Worm (Caenorhabditis elegans): ENCODE results near the gene F09G8.7.

Gene F09G8.7

DNA sequence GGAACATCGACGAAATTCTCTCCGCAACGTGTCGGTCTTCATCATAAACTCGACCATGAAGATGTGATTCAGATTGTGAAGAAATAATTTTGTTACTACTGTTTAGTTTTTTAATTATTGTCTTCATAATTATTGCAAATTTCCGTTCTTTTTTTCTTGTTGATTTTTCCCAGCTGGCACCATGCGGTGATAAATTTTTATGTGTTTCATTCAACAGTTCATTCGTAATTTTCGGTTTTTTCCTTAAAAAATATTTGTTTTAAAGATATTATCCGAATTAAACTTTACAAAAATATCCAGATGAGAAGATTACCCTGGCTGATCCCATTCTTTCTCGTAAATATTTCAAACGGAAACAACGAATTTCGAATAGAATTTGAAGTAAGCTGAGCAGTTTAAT is 21.1 kb downstream of the F09G8.7 start, which contains the start of gene C02F5.13:
TSS of gene C02F5.13 (plus strand) at position 301 of the 400 bp plus-strand sequence.
- no peak for TF ChIP-seq lin-39 (tag; optimal IDR thresholded peaks at IDR 0.05)
- TF ChIP-seq ama-1 (optimal IDR thresholded peaks at IDR 0.05), result no peak
- TF ChIP-seq nhr-129 (tag; optimal IDR thresholded peaks at IDR 0.05), result no peak
- no peak for TF ChIP-seq sma-3 (GFP tag; optimal IDR thresholded peaks at IDR 0.05)
- TF ChIP-seq lsy-2 (tag; optimal IDR thresholded peaks at IDR 0.05), result no peak
- TF ChIP-seq mab-5 (tag; optimal IDR thresholded peaks at IDR 0.05), result no peak
- TF ChIP-seq R02D3.7 (tag; optimal IDR thresholded peaks at IDR 0.05), result no peak
- no peak for TF ChIP-seq mdl-1 (tag; optimal IDR thresholded peaks at IDR 0.05)
- TF ChIP-seq ZK546.5 (tag; optimal IDR thresholded peaks at IDR 0.05), result no peak

DNA sequence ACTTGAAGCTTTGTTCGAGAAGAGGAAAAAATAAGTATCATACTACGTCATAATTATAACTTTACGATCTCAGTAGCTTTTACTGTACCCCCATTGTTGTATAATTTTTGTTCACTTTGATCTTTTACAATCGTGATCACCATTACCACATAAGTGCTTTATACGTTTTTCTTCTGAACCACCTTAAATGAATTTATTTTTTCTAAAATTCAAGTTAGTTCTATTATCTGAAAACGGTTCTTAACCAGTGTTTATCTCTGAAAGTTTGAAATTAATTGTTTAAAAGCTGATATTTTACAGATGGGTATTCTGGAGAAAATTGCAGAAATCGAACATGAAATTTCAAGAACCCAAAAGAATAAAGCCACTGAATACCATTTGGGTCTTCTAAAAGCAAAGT is 22.6 kb downstream of the F09G8.7 start, which contains the start of gene C02F5.3:
TSS of gene C02F5.3 (plus strand) at position 301 of the 400 bp plus-strand sequence.
- TF ChIP-seq nhr-77 (tag; optimal IDR thresholded peaks at IDR 0.05) (no peak), lin-11 (tag; optimal IDR thresholded peaks at IDR 0.05) (no peak), crh-2 (tag; optimal IDR thresholded peaks at IDR 0.05) (no peak), unc-55 (GFP tag; optimal IDR thresholded peaks at IDR 0.05) (no peak), skn-1 (tag; optimal IDR thresholded peaks at IDR 0.05) (no peak), mab-5 (tag; optimal IDR thresholded peaks at IDR 0.05) (no peak), elt-1 (tag; optimal IDR thresholded peaks at IDR 0.05) (no peak), nhr-129 (tag; optimal IDR thresholded peaks at IDR 0.05) (no peak), sem-4 (tag; optimal IDR thresholded peaks at IDR 0.05) (no peak), nhr-11 (tag; optimal IDR thresholded peaks at IDR 0.05) (no peak), aly-2 (tag; optimal IDR thresholded peaks at IDR 0.05) (no peak), mbf-1 (tag; optimal IDR thresholded peaks at IDR 0.05) (no peak), egl-27 (tag; optimal IDR thresholded peaks at IDR 0.05) (no peak), gmeb-1 (tag; optimal IDR thresholded peaks at IDR 0.05) (no peak), nhr-12 (tag; optimal IDR thresholded peaks at IDR 0.05) (no peak), ama-1 (optimal IDR thresholded peaks at IDR 0.05) (no peak), nhr-6 (tag; optimal IDR thresholded peaks at IDR 0.05) (no peak)

DNA sequence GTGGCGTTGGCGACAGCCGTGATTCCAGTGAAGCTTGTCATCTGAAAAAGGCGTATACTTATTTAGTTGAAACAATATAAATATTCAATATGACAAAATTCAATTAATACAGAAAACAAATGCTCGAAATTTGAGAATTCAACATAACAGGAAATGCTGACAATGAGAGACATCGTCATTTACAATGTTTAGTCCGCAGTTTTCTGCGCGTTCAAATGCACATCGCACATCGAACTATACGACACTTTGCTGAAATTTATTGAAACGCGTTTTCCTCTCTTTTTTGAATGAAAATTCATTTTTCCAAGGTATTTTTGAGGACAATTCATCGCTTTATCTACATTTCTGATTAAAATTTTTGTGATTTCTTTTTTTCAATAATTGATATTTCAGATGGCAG is 24.1 kb downstream of the F09G8.7 start, which contains the start of the genes pbs-6 and cids-1:
TSS of gene pbs-6 (minus strand) at position 41 of the 400 bp plus-strand sequence.
TSS of gene cids-1 (plus strand) at position 394 of the 400 bp plus-strand sequence.
- TF ChIP-seq lsy-2 (tag; optimal IDR thresholded peaks at IDR 0.05) (peak in 1 of 2 experiments; percentile 51), C34F6.9 (tag; optimal IDR thresholded peaks at IDR 0.05) (peak; percentile 16), nhr-129 (tag; optimal IDR thresholded peaks at IDR 0.05) (peak; percentile 21), zag-1 (tag; optimal IDR thresholded peaks at IDR 0.05) (no peak), unc-55 (GFP tag; optimal IDR thresholded peaks at IDR 0.05) (peak; percentile 47)

DNA sequence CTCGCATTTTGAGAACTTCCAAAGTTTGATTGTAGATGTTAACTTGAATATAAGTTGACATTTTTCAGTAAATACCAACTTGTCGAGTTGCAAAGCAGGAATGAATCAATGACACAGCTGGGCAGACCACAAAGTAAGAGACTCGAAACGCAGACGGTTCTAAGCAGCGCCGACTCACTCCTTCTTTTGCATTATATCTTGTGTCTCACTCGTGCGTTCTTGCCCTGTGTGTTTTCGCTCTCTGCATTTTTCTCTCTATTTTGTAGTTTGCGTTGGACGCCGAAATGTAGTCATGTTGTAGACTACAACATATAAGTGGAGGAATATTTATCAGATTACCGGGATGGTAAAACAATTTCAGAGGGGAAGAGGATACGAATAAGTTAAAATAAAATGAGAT is 25.3 kb downstream of the F09G8.7 start, which contains the start of gene C02F5.12:
TSS of gene C02F5.12 (minus strand) at position 221 of the 400 bp plus-strand sequence.
- TF ChIP-seq ceh-82 (tag; optimal IDR thresholded peaks at IDR 0.05) (no peak), ceh-16 (tag; optimal IDR thresholded peaks at IDR 0.05) (no peak), F13H6.1 (tag; optimal IDR thresholded peaks at IDR 0.05) (peak; percentile 20), unc-55 (GFP tag; optimal IDR thresholded peaks at IDR 0.05) (no peak), lsy-2 (tag; optimal IDR thresholded peaks at IDR 0.05) (peak in 1 of 2 experiments; percentile 44), lin-13 (GFP tag; optimal IDR thresholded peaks at IDR 0.05) (peak; percentile 8), snpc-4 (tag; optimal IDR thresholded peaks at IDR 0.05) (no peak), sma-9 (GFP tag; optimal IDR thresholded peaks at IDR 0.05) (peak; percentile 7), sma-9 (tag; optimal IDR thresholded peaks at IDR 0.05) (no peak), nhr-129 (tag; optimal IDR thresholded peaks at IDR 0.05) (peak; percentile 51), crh-2 (tag; optimal IDR thresholded peaks at IDR 0.05) (peak; percentile 10), C34F6.9 (tag; optimal IDR thresholded peaks at IDR 0.05) (peak; percentile 43), fos-1 (tag; optimal IDR thresholded peaks at IDR 0.05) (peak; percentile 38), unc-39 (tag; optimal IDR thresholded peaks at IDR 0.05) (no peak), sma-3 (GFP tag; optimal IDR thresholded peaks at IDR 0.05) (peak; percentile 0)

DNA sequence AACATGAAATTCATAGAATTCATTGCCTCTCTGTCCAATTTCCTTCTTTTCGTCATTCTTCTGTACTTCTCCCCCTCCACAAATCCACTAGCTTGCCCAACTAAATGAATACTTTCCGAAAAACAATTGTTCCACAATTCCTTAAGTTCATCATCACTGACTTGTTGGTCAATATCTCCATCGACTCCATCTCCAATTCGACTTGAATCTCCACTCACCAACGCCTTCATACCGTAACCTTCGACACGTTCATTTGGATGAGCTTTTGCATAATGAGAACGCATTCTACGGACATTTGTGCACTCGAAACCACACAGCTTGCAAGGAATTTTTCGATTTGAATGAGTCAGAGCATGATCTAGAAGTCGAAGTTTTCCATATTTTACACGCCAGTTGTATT is 27.2 kb downstream of the F09G8.7 start:
- TF ChIP-seq nhr-12 (tag; optimal IDR thresholded peaks at IDR 0.05) (no peak), elt-3 (tag; optimal IDR thresholded peaks at IDR 0.05) (no peak), nhr-25 (tag; optimal IDR thresholded peaks at IDR 0.05) (no peak), ceh-16 (tag; optimal IDR thresholded peaks at IDR 0.05) (no peak)
